Fruit fly (Drosophila melanogaster): ENCODE data around the gene Itpr.

- TF ChIP-seq Dll (optimal IDR thresholded peaks at IDR 0.05), result no peak
- TF ChIP-seq pan (optimal IDR thresholded peaks at IDR 0.05), result no peak
- no peak for TF ChIP-seq usp (GFP tag; optimal IDR thresholded peaks at IDR 0.05)
- no peak for TF ChIP-seq CG8478 (optimal IDR thresholded peaks at IDR 0.05)
- no peak for TF ChIP-seq psq (optimal IDR thresholded peaks at IDR 0.05)
- TF ChIP-seq EcR (GFP tag; optimal IDR thresholded peaks at IDR 0.05), result no peak
Observed at dm6 chr3R:5482790-5483189, 34.1 kb upstream of the Itpr start.
